Worm (Caenorhabditis elegans) whole organism, L2 larva: Measurements from ENCODE around the gene C01G10.1.

ENCODE experiments used
- C34F6.9 ChIP-seq: fragments of 150-350 bp; optimal IDR thresholded peaks from 2 replicates; lab custom pipeline; 2014; ENCODE audit warnings: missing biosample characterization, missing genetic modification characterization
- F13H6.1 ChIP-seq: sonication (generic microtip); optimal IDR thresholded peaks from 2 replicates; lab custom pipeline; 2016; ENCODE audit warnings: missing genetic modification characterization, missing compliant biosample characterization
- R02D3.7 ChIP-seq: fragments of 150-350 bp; optimal IDR thresholded peaks from 2 replicates; lab custom pipeline; 2014; ENCODE audit warnings: missing biosample characterization, missing genetic modification characterization
- Y55F3AM.14 ChIP-seq: fragments of 200-800 bp; sonication (Bioruptor generic); optimal IDR thresholded peaks from 2 replicates; lab custom pipeline; 2018; ENCODE audit warnings: mild to moderate bottlenecking, missing genetic modification characterization, missing compliant biosample characterization
- ZK546.5 ChIP-seq: sonication (generic microtip); optimal IDR thresholded peaks from 2 replicates; lab custom pipeline; 2017; ENCODE audit warnings: missing biosample characterization, missing genetic modification characterization
- alr-1 ChIP-seq: fragments of 150-350 bp; optimal IDR thresholded peaks from 2 replicates; lab custom pipeline; 2014; ENCODE audit warnings: missing biosample characterization, missing genetic modification characterization
- aly-2 ChIP-seq: fragments of 150-350 bp; optimal IDR thresholded peaks from 2 replicates; lab custom pipeline; 2014; ENCODE audit warnings: missing biosample characterization, missing genetic modification characterization
- ama-1 ChIP-seq: fragments of 150-350 bp; optimal IDR thresholded peaks from 2 replicates; lab custom pipeline; 2018; ENCODE audit warnings: inconsistent platforms
- blmp-1 ChIP-seq: sonication (generic microtip); optimal IDR thresholded peaks from 2 replicates; lab custom pipeline; 2017; ENCODE audit warnings: missing genetic modification characterization, mild to moderate bottlenecking, missing compliant biosample characterization, antibody characterized with exemption, moderate library complexity; ENCODE audit not compliant: insufficient read depth
- ceh-16 ChIP-seq: fragments of 150-350 bp; optimal IDR thresholded peaks from 2 replicates; lab custom pipeline; 2014; ENCODE audit warnings: missing biosample characterization, missing genetic modification characterization
- ceh-82 ChIP-seq: fragments of 150-350 bp; optimal IDR thresholded peaks from 2 replicates; lab custom pipeline; 2014; ENCODE audit warnings: missing biosample characterization, missing genetic modification characterization
- crh-2 ChIP-seq: sonication (generic microtip); optimal IDR thresholded peaks from 2 replicates; lab custom pipeline; 2017; ENCODE audit warnings: missing biosample characterization, missing genetic modification characterization
- dmd-4 ChIP-seq: sonication (generic microtip); optimal IDR thresholded peaks from 2 replicates; lab custom pipeline; 2017; ENCODE audit warnings: missing biosample characterization, missing genetic modification characterization
- egl-27 ChIP-seq: sonication (generic microtip); optimal IDR thresholded peaks from 3 replicates; lab custom pipeline; 2017; ENCODE audit warnings: missing biosample characterization, missing genetic modification reagents, missing genetic modification characterization
- elt-1 ChIP-seq: fragments of 150-350 bp; optimal IDR thresholded peaks from 2 replicates; lab custom pipeline; 2014; ENCODE audit warnings: missing biosample characterization, missing genetic modification characterization
- elt-3 ChIP-seq: sonication (generic microtip); optimal IDR thresholded peaks from 2 replicates; lab custom pipeline; 2017; ENCODE audit warnings: missing biosample characterization, missing genetic modification characterization
- fos-1 ChIP-seq: fragments of 150-350 bp; optimal IDR thresholded peaks from 2 replicates; lab custom pipeline; 2014; ENCODE audit warnings: missing biosample characterization, missing genetic modification characterization
- gmeb-1 ChIP-seq: fragments of 150-350 bp; optimal IDR thresholded peaks from 2 replicates; lab custom pipeline; 2014; ENCODE audit warnings: missing biosample characterization, missing genetic modification characterization
- lin-11 ChIP-seq: fragments of 150-350 bp; sonication (generic microtip); optimal IDR thresholded peaks from 2 replicates; lab custom pipeline; 2014; ENCODE audit warnings: missing biosample characterization, missing genetic modification characterization, inconsistent platforms, mixed read lengths
- lin-13 ChIP-seq: fragments of 150-350 bp; optimal IDR thresholded peaks from 2 replicates; lab custom pipeline; 2014; ENCODE audit warnings: missing biosample characterization, missing genetic modification reagents, missing genetic modification characterization
- lin-39 ChIP-seq: fragments of 150-350 bp; optimal IDR thresholded peaks from 2 replicates; lab custom pipeline; 2014; ENCODE audit warnings: missing biosample characterization, missing genetic modification reagents, missing genetic modification characterization
- lsy-2 ChIP-seq, 2 experiments: fragments of 150-350 bp in 1 of 2; sonication (generic microtip) in 1 of 2; optimal IDR thresholded peaks; 2 replicates each; lab custom pipeline; 2014 to 2017; ENCODE audit warnings: missing biosample characterization in 2 of 2, missing genetic modification characterization in 2 of 2
- mab-5 ChIP-seq: fragments of 150-350 bp; optimal IDR thresholded peaks from 2 replicates; lab custom pipeline; 2014; ENCODE audit warnings: missing biosample characterization, missing genetic modification characterization
- mbf-1 ChIP-seq: sonication (generic microtip); optimal IDR thresholded peaks from 2 replicates; lab custom pipeline; 2017; ENCODE audit warnings: missing biosample characterization, missing genetic modification characterization
- mdl-1 ChIP-seq, 2 experiments: fragments of 150-350 bp in 1 of 2; sonication (generic microtip) in 1 of 2; optimal IDR thresholded peaks; 2 replicates each; lab custom pipeline; 2017; ENCODE audit warnings: missing biosample characterization in 2 of 2, missing genetic modification characterization in 2 of 2
- nhr-10 ChIP-seq: sonication (generic microtip); optimal IDR thresholded peaks from 2 replicates; lab custom pipeline; 2017; ENCODE audit warnings: missing biosample characterization, missing genetic modification characterization
- nhr-11 ChIP-seq: fragments of 150-350 bp; optimal IDR thresholded peaks from 2 replicates; lab custom pipeline; 2014; ENCODE audit warnings: missing biosample characterization, missing genetic modification characterization
- nhr-12 ChIP-seq: fragments of 150-350 bp; optimal IDR thresholded peaks from 2 replicates; lab custom pipeline; 2014; ENCODE audit warnings: missing biosample characterization, missing genetic modification characterization
- nhr-129 ChIP-seq: fragments of 150-350 bp; optimal IDR thresholded peaks from 2 replicates; lab custom pipeline; 2014; ENCODE audit warnings: missing biosample characterization, missing genetic modification characterization
- nhr-21 ChIP-seq: fragments of 150-350 bp; optimal IDR thresholded peaks from 2 replicates; lab custom pipeline; 2014; ENCODE audit warnings: missing biosample characterization, missing genetic modification characterization
- nhr-23 ChIP-seq: fragments of 150-350 bp; optimal IDR thresholded peaks from 2 replicates; lab custom pipeline; 2014; ENCODE audit warnings: missing biosample characterization, missing genetic modification reagents, missing genetic modification characterization
- nhr-237 ChIP-seq: fragments of 150-350 bp; optimal IDR thresholded peaks from 2 replicates; lab custom pipeline; 2014; ENCODE audit warnings: missing biosample characterization, missing genetic modification characterization
- nhr-25 ChIP-seq: fragments of 150-350 bp; sonication (generic microtip); optimal IDR thresholded peaks from 3 replicates; lab custom pipeline; 2014; ENCODE audit warnings: missing biosample characterization, missing genetic modification characterization
- nhr-6 ChIP-seq: fragments of 150-350 bp; optimal IDR thresholded peaks from 2 replicates; lab custom pipeline; 2014; ENCODE audit warnings: missing biosample characterization, missing genetic modification characterization
- nhr-77 ChIP-seq: fragments of 150-350 bp; optimal IDR thresholded peaks from 2 replicates; lab custom pipeline; 2014; ENCODE audit warnings: missing biosample characterization, missing genetic modification characterization
- peb-1 ChIP-seq: fragments of 150-350 bp; optimal IDR thresholded peaks from 2 replicates; lab custom pipeline; 2014; ENCODE audit warnings: missing biosample characterization, missing genetic modification characterization
- sem-4 ChIP-seq: fragments of 150-350 bp; optimal IDR thresholded peaks from 2 replicates; lab custom pipeline; 2014; ENCODE audit warnings: missing biosample characterization, missing genetic modification reagents, missing genetic modification characterization
- skn-1 ChIP-seq: sonication (generic microtip); optimal IDR thresholded peaks from 2 replicates; lab custom pipeline; 2017; ENCODE audit warnings: missing biosample characterization, missing genetic modification characterization
- sma-3 ChIP-seq: sonication (generic microtip); optimal IDR thresholded peaks from 2 replicates; lab custom pipeline; 2016; ENCODE audit warnings: missing genetic modification reagents, missing genetic modification characterization, missing compliant biosample characterization
- sma-9 ChIP-seq, 2 experiments: fragments of 150-350 bp in 1 of 2; sonication (generic microtip) in 1 of 2; optimal IDR thresholded peaks; 2 replicates each; lab custom pipeline; 2014 to 2016; ENCODE audit warnings: missing genetic modification characterization in 2 of 2, mild to moderate bottlenecking in 1 of 2, missing biosample characterization in 1 of 2, missing compliant biosample characterization in 1 of 2, missing genetic modification reagents in 1 of 2, moderate library complexity in 1 of 2
- snpc-4 ChIP-seq: fragments of 150-350 bp; optimal IDR thresholded peaks from 2 replicates; lab custom pipeline; 2014; ENCODE audit warnings: missing biosample characterization, missing genetic modification characterization
- unc-39 ChIP-seq: fragments of 150-350 bp; optimal IDR thresholded peaks from 2 replicates; lab custom pipeline; 2014; ENCODE audit warnings: missing biosample characterization, missing genetic modification characterization
- unc-55 ChIP-seq: fragments of 150-350 bp; sonication (generic microtip); optimal IDR thresholded peaks from 3 replicates; lab custom pipeline; 2014; ENCODE audit warnings: missing biosample characterization, missing genetic modification reagents, missing genetic modification characterization
- unc-62 ChIP-seq: fragments of 150-350 bp; optimal IDR thresholded peaks from 2 replicates; lab custom pipeline; 2014; ENCODE audit warnings: missing biosample characterization, missing genetic modification reagents, missing genetic modification characterization
- zag-1 ChIP-seq: fragments of 150-350 bp; optimal IDR thresholded peaks from 2 replicates; lab custom pipeline; 2014; ENCODE audit warnings: missing biosample characterization, missing genetic modification characterization
- ztf-1 ChIP-seq: fragments of 200-800 bp; sonication (Bioruptor generic); conservative IDR thresholded peaks from 2 replicates; pipeline ENCODE4 v1.3.6; 2022; ENCODE audit warnings: missing genetic modification characterization, missing compliant biosample characterization
- ztf-11 ChIP-seq: sonication (generic microtip); optimal IDR thresholded peaks from 2 replicates; lab custom pipeline; 2017; ENCODE audit warnings: missing biosample characterization, missing genetic modification characterization
- ztf-4 ChIP-seq: fragments of 150-350 bp; optimal IDR thresholded peaks from 2 replicates; lab custom pipeline; 2014; ENCODE audit warnings: missing biosample characterization, missing genetic modification characterization

C01G10.1 gene

ce11 chrV:15083659-15084058, 15.9 kb upstream of the C01G10.1 start:
- TF ChIP-seq lin-11 (tag; lab: Kevin White, UChicago), result no peak
- no peak for TF ChIP-seq unc-55 (GFP tag; lab: Kevin White, UChicago)
- TF ChIP-seq ama-1 (lab: Kevin White, UChicago), result peak; percentile 79
- TF ChIP-seq crh-2, result peak; percentile 3

DNA sequence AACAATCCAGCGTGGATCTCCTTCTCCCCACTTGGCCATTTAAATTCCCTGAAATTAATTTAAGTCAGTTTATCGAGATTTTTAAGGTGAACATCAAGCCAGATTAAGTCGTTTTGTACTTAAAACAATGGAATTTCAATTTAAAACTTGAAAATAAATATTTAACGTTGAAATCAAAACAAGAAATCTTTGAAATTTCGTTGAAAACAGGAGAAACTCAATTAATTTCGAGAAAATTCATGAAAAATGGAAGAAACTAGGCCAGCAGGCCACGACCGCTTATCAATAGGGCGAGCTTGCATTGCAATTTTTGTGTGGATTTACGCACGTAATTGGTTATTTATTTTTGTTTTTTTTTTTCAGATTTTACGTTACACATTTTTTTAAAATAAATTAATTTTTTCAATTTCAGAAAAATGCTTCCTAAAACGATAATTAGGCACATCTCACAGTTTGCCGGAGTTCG, 14.2 kb upstream of the C01G10.1 start, which contains the start of the genes ahsa-1 and C01G10.7:
Gene ahsa-1 (minus strand): TSS at position 51 of the 466 bp plus-strand sequence.
Gene C01G10.7 (plus strand): TSS at position 413 of the 466 bp plus-strand sequence.
- TF ChIP-seq sem-4 (tag; lab: Kevin White, UChicago), result peak; percentile 76
- peak; percentile 98 for TF ChIP-seq unc-55 (GFP tag; lab: Kevin White, UChicago)
- TF ChIP-seq lin-13 (GFP tag; lab: Kevin White, UChicago), result peak; percentile 86
- TF ChIP-seq nhr-129 (tag; lab: Kevin White, UChicago), result peak; percentile 78
- TF ChIP-seq sma-3 (GFP tag; lab: Kevin White, UChicago), result peak; percentile 95
- TF ChIP-seq nhr-77, result peak; percentile 78
- peak; percentile 98 for TF ChIP-seq C34F6.9
- TF ChIP-seq Y55F3AM.14, result no peak
- TF ChIP-seq crh-2, result peak; percentile 94
- TF ChIP-seq gmeb-1 (tag; lab: Kevin White, UChicago), result peak; percentile 81
- no peak for TF ChIP-seq aly-2 (tag; lab: Kevin White, UChicago)
- peak; percentile 86 for TF ChIP-seq F13H6.1 (tag; lab: Kevin White, UChicago)
- peak; percentile 15 for TF ChIP-seq ceh-82
- no peak for TF ChIP-seq unc-39 (tag; lab: Kevin White, UChicago)
- TF ChIP-seq ztf-11 (tag; lab: Kevin White, UChicago), result no peak
- peak; percentile 88 for TF ChIP-seq R02D3.7
- no peak for TF ChIP-seq ztf-1
- TF ChIP-seq sma-9 (GFP tag; optimal IDR thresholded peaks at IDR 0.05; lab: Kevin White, UChicago), result peak; percentile 88
- no peak for TF ChIP-seq sma-9 (tag; optimal IDR thresholded peaks at IDR 0.05; lab: Kevin White, UChicago)
- TF ChIP-seq nhr-25 (tag; lab: Kevin White, UChicago), result no peak
- TF ChIP-seq mbf-1 (tag; lab: Kevin White, UChicago), result no peak
- no peak for TF ChIP-seq peb-1
- no peak for TF ChIP-seq ama-1 (lab: Kevin White, UChicago)
- TF ChIP-seq nhr-21 (tag; lab: Kevin White, UChicago), result no peak
- TF ChIP-seq blmp-1 (tag; lab: Kevin White, UChicago), result peak; percentile 64
- TF ChIP-seq ceh-16 (tag; lab: Kevin White, UChicago), result peak; percentile 36
- no peak for TF ChIP-seq unc-62
- peak; percentile 42 for TF ChIP-seq ZK546.5 (tag; lab: Kevin White, UChicago)
- no peak for TF ChIP-seq nhr-6
- TF ChIP-seq ztf-4 (tag; lab: Kevin White, UChicago), result peak; percentile 79
- TF ChIP-seq snpc-4, result peak; percentile 81
- TF ChIP-seq skn-1 (tag; lab: Kevin White, UChicago), result peak; percentile 56
- peak; percentile 76 to 93 for TF ChIP-seq lsy-2 (tag; optimal IDR thresholded peaks at IDR 0.05; lab: Kevin White, UChicago)
- no peak for TF ChIP-seq lin-39
- peak; percentile 80 for TF ChIP-seq fos-1
- peak; percentile 30 for TF ChIP-seq zag-1
- TF ChIP-seq nhr-237 (tag; lab: Kevin White, UChicago), result peak; percentile 23
- TF ChIP-seq alr-1 (tag; lab: Kevin White, UChicago), result no peak
- TF ChIP-seq elt-3 (tag; lab: Kevin White, UChicago), result no peak
- peak; percentile 47 for TF ChIP-seq lin-11 (tag; lab: Kevin White, UChicago)
- TF ChIP-seq egl-27 (tag; lab: Kevin White, UChicago), result peak; percentile 52
- peak in 1 of 2 experiments; percentile 6 for TF ChIP-seq mdl-1 (tag; optimal IDR thresholded peaks at IDR 0.05; lab: Kevin White, UChicago)
- no peak for TF ChIP-seq elt-1 (tag; lab: Kevin White, UChicago)
- TF ChIP-seq nhr-10 (tag; lab: Kevin White, UChicago), result no peak
- TF ChIP-seq nhr-11 (tag; lab: Kevin White, UChicago), result no peak
- TF ChIP-seq mab-5 (tag; lab: Kevin White, UChicago), result peak; percentile 80
- TF ChIP-seq nhr-12, result no peak
- TF ChIP-seq dmd-4 (tag; lab: Kevin White, UChicago), result no peak
- no peak for TF ChIP-seq nhr-23 (tag; lab: Kevin White, UChicago)
